Fruit fly (Drosophila melanogaster) whole organism, embryonic: ENCODE data around the gene CG14036.

Experiments used
- Ada2b ChIP-seq: fragments of 200-800 bp; sonication (Bioruptor generic); IDR thresholded peaks from 2 replicates; pipeline ENCODE4 v1.3.6; 2022; ENCODE audit warnings: missing biosample characterization, missing genetic modification characterization
- CG10147 ChIP-seq: fragments of 200-800 bp; sonication (Bioruptor generic); optimal IDR thresholded peaks from 2 replicates; lab custom pipeline; 2019; ENCODE audit warnings: missing biosample characterization, mild to moderate bottlenecking, missing genetic modification characterization, moderate library complexity
- CG11504 ChIP-seq: fragments of 200-800 bp; sonication (Bioruptor generic); optimal IDR thresholded peaks from 3 replicates; lab custom pipeline; 2019; ENCODE audit warnings: missing biosample characterization, mild to moderate bottlenecking, missing genetic modification characterization, moderate library complexity
- CG12219 ChIP-seq: fragments of 200-800 bp; sonication (Bioruptor generic); optimal IDR thresholded peaks from 3 replicates; lab custom pipeline; 2018; ENCODE audit warnings: missing biosample characterization, mild to moderate bottlenecking, missing genetic modification characterization
- CG12391 ChIP-seq: fragments of 200-800 bp; sonication (Bioruptor generic); optimal IDR thresholded peaks from 3 replicates; lab custom pipeline; 2018; ENCODE audit warnings: missing biosample characterization, mild to moderate bottlenecking, missing genetic modification characterization, moderate library complexity
- CG13424 ChIP-seq: fragments of 200-800 bp; sonication (Bioruptor generic); optimal IDR thresholded peaks from 2 replicates; lab custom pipeline; 2019; ENCODE audit warnings: missing biosample characterization, mild to moderate bottlenecking, missing genetic modification characterization, moderate library complexity
- CG13624 ChIP-seq: fragments of 200-800 bp; sonication (Bioruptor generic); optimal IDR thresholded peaks from 2 replicates; lab custom pipeline; 2016; ENCODE audit warnings: missing biosample characterization, missing genetic modification characterization
- CG14014 ChIP-seq: fragments of 200-800 bp; sonication (Bioruptor generic); IDR thresholded peaks from 2 replicates; pipeline ENCODE4 v1.3.6; 2022; ENCODE audit warnings: missing biosample characterization, missing genetic modification characterization
- CG16779 ChIP-seq: fragments of 200-800 bp; sonication (Bioruptor generic); IDR thresholded peaks from 2 replicates; pipeline ENCODE4 v1.3.6; 2022; ENCODE audit warnings: missing biosample characterization, missing genetic modification characterization
- CG17328 ChIP-seq: fragments of 200-800 bp; sonication (Bioruptor generic); IDR thresholded peaks from 2 replicates; pipeline ENCODE4 v1.3.6; 2022; ENCODE audit warnings: missing biosample characterization, missing genetic modification characterization
- CG2202 ChIP-seq: fragments of 200-800 bp; sonication (Bioruptor generic); optimal IDR thresholded peaks from 2 replicates; lab custom pipeline; 2018; ENCODE audit warnings: missing biosample characterization, mild to moderate bottlenecking, missing genetic modification characterization
- CG2875 ChIP-seq: fragments of 200-800 bp; sonication (Bioruptor generic); optimal IDR thresholded peaks from 2 replicates; lab custom pipeline; 2017; ENCODE audit warnings: missing biosample characterization, mild to moderate bottlenecking, missing genetic modification characterization, missing genetic modification reagents
- CG30431 ChIP-seq: fragments of 200-800 bp; sonication (Bioruptor generic); optimal IDR thresholded peaks from 2 replicates; lab custom pipeline; 2017; ENCODE audit warnings: missing biosample characterization, missing genetic modification characterization
- CG33213 ChIP-seq: fragments of 200-800 bp; sonication (Bioruptor generic); optimal IDR thresholded peaks from 3 replicates; lab custom pipeline; 2016; ENCODE audit warnings: missing biosample characterization, missing genetic modification characterization
- CG34224 ChIP-seq: fragments of 200-800 bp; sonication (Bioruptor generic); IDR thresholded peaks from 3 replicates; pipeline ENCODE4 v1.3.6; 2022; ENCODE audit warnings: missing biosample characterization, missing genetic modification characterization; ENCODE audit not compliant: partially characterized antibody
- CG34422 ChIP-seq: fragments of 200-800 bp; sonication (Bioruptor generic); IDR thresholded peaks from 3 replicates; pipeline ENCODE4 v1.3.6; 2022; ENCODE audit warnings: missing biosample characterization, missing genetic modification characterization
- CG4707 ChIP-seq: fragments of 200-800 bp; sonication (Bioruptor generic); optimal IDR thresholded peaks from 2 replicates; lab custom pipeline; 2018; ENCODE audit warnings: missing biosample characterization, mild to moderate bottlenecking, missing genetic modification characterization, moderate library complexity
- CG6689 ChIP-seq: fragments of 200-800 bp; sonication (Bioruptor generic); IDR thresholded peaks from 2 replicates; pipeline ENCODE4 v1.3.6; 2022; ENCODE audit warnings: missing biosample characterization, missing genetic modification characterization
- CG6854 ChIP-seq: fragments of 200-800 bp; sonication (Bioruptor generic); optimal IDR thresholded peaks from 3 replicates; lab custom pipeline; 2017; ENCODE audit warnings: missing biosample characterization, mild to moderate bottlenecking, missing genetic modification characterization
- CG7271 ChIP-seq: fragments of 200-800 bp; sonication (Bioruptor generic); optimal IDR thresholded peaks from 2 replicates; lab custom pipeline; 2018; ENCODE audit warnings: missing biosample characterization, mild to moderate bottlenecking, missing genetic modification characterization, moderate library complexity
- CG7928 ChIP-seq: fragments of 200-800 bp; sonication (Bioruptor generic); optimal IDR thresholded peaks from 2 replicates; lab custom pipeline; 2017; ENCODE audit warnings: missing biosample characterization, mild to moderate bottlenecking, missing genetic modification characterization
- CG8359 ChIP-seq: fragments of 200-800 bp; sonication (Bioruptor generic); optimal IDR thresholded peaks from 2 replicates; lab custom pipeline; 2017; ENCODE audit warnings: missing biosample characterization, mild to moderate bottlenecking, missing genetic modification characterization, borderline replicate concordance
- CG8924 ChIP-seq: fragments of 200-800 bp; optimal IDR thresholded peaks from 3 replicates; lab custom pipeline; 2019; ENCODE audit warnings: missing biosample characterization, mild to moderate bottlenecking, missing genetic modification characterization, moderate library complexity
- CkIIα-i1 ChIP-seq: fragments of 200-800 bp; sonication (Bioruptor generic); IDR thresholded peaks from 2 replicates; pipeline ENCODE4 v1.3.6; 2022; ENCODE audit warnings: missing biosample characterization, missing genetic modification characterization
- E2f1 ChIP-seq: fragments of 200-800 bp; sonication (Bioruptor generic); IDR thresholded peaks from 2 replicates; pipeline ENCODE4 v1.3.6; 2022; ENCODE audit warnings: missing biosample characterization, missing genetic modification characterization
- Ets65A ChIP-seq: fragments of 200-800 bp; sonication (Bioruptor generic); peaks from one replicate; lab custom pipeline; 2016; ENCODE audit warnings: missing biosample characterization, missing genetic modification characterization
- HLH3B ChIP-seq: fragments of 200-800 bp; sonication (Bioruptor generic); IDR thresholded peaks from 2 replicates; pipeline ENCODE4 v1.3.6; 2022; ENCODE audit warnings: missing biosample characterization, missing genetic modification characterization
- HLH4C ChIP-seq: fragments of 200-800 bp; sonication (Bioruptor generic); IDR thresholded peaks from 3 replicates; pipeline ENCODE4 v1.3.6; 2022; ENCODE audit warnings: missing biosample characterization, missing genetic modification characterization; ENCODE audit not compliant: partially characterized antibody
- MESR4 ChIP-seq: fragments of 200-800 bp; sonication (Bioruptor generic); optimal IDR thresholded peaks from 2 replicates; lab custom pipeline; 2018; ENCODE audit warnings: missing biosample characterization, mild to moderate bottlenecking, missing genetic modification characterization, moderate library complexity
- Max ChIP-seq: fragments of 200-800 bp; sonication (Bioruptor generic); optimal IDR thresholded peaks from 2 replicates; lab custom pipeline; 2016; ENCODE audit warnings: missing biosample characterization, mild to moderate bottlenecking, missing genetic modification characterization
- Mes4 ChIP-seq: fragments of 200-800 bp; sonication (Bioruptor generic); optimal IDR thresholded peaks from 2 replicates; lab custom pipeline; 2016; ENCODE audit warnings: missing biosample characterization, missing genetic modification characterization
- NC2β ChIP-seq: fragments of 200-800 bp; sonication (Bioruptor generic); optimal IDR thresholded peaks from 2 replicates; lab custom pipeline; 2016; ENCODE audit warnings: missing biosample characterization, missing genetic modification characterization
- Nf-YB ChIP-seq: fragments of 200-800 bp; sonication (Bioruptor generic); optimal IDR thresholded peaks from 3 replicates; lab custom pipeline; 2019; ENCODE audit warnings: missing biosample characterization, mild to moderate bottlenecking, missing genetic modification characterization, moderate library complexity
- Ravus ChIP-seq: fragments of 200-800 bp; sonication (Bioruptor generic); IDR thresholded peaks from 2 replicates; pipeline ENCODE4 v1.3.6; 2022; ENCODE audit warnings: missing biosample characterization, missing genetic modification characterization
- Xrp1 ChIP-seq: fragments of 200-800 bp; sonication (Bioruptor generic); IDR thresholded peaks from 2 replicates; pipeline ENCODE4 v1.3.6; 2022; ENCODE audit warnings: missing biosample characterization, missing genetic modification characterization
- az2 ChIP-seq: fragments of 200-800 bp; sonication (Bioruptor generic); optimal IDR thresholded peaks from 3 replicates; lab custom pipeline; 2016; ENCODE audit warnings: missing biosample characterization, missing genetic modification characterization
- corto ChIP-seq: fragments of 200-800 bp; sonication (Bioruptor generic); optimal IDR thresholded peaks from 2 replicates; lab custom pipeline; 2016; ENCODE audit warnings: missing biosample characterization, mild to moderate bottlenecking, missing genetic modification characterization, moderate library complexity
- dm ChIP-seq: fragments of 200-800 bp; sonication (Bioruptor generic); optimal IDR thresholded peaks from 3 replicates; lab custom pipeline; 2016; ENCODE audit warnings: missing biosample characterization, missing genetic modification characterization
- fu2 ChIP-seq: fragments of 200-800 bp; sonication (Bioruptor generic); optimal IDR thresholded peaks from 2 replicates; lab custom pipeline; 2016; ENCODE audit warnings: missing biosample characterization, missing genetic modification characterization
- grn ChIP-seq: fragments of 200-800 bp; sonication (Bioruptor generic); optimal IDR thresholded peaks from 3 replicates; lab custom pipeline; 2017; ENCODE audit warnings: missing biosample characterization, missing genetic modification characterization
- gsb ChIP-seq: fragments of 200-800 bp; sonication (Bioruptor generic); IDR thresholded peaks from 2 replicates; pipeline ENCODE4 v1.3.6; 2022; ENCODE audit warnings: missing biosample characterization, missing genetic modification characterization
- h ChIP-seq: fragments of >200 bp; optimal IDR thresholded peaks from 2 replicates; lab custom pipeline; 2017
- lola ChIP-seq, 3 experiments: fragments of >200 bp in 2 of 3; fragments of 200-800 bp in 1 of 3; sonication (Bioruptor generic) in 1 of 3; optimal IDR thresholded peaks; 2 replicates each; lab custom pipeline; 2017 to 2019; ENCODE audit warnings: missing biosample characterization in 3 of 3, missing genetic modification characterization in 3 of 3, mild to moderate bottlenecking in 1 of 3, moderate library complexity in 1 of 3
- luna ChIP-seq: fragments of 200-800 bp; sonication (Bioruptor generic); optimal IDR thresholded peaks from 2 replicates; lab custom pipeline; 2016; ENCODE audit warnings: missing biosample characterization, missing genetic modification characterization
- onecut ChIP-seq: fragments of 200-800 bp; sonication (Bioruptor generic); IDR thresholded peaks from 2 replicates; pipeline ENCODE4 v1.3.6; 2022; ENCODE audit warnings: missing biosample characterization, missing genetic modification characterization
- ro ChIP-seq: fragments of 200-800 bp; sonication (Bioruptor generic); IDR thresholded peaks from 2 replicates; pipeline ENCODE4 v1.3.6; 2022; ENCODE audit warnings: missing biosample characterization, missing genetic modification characterization
- slp2 ChIP-seq: fragments of 200-800 bp; sonication (Bioruptor generic); optimal IDR thresholded peaks from 2 replicates; lab custom pipeline; 2016; ENCODE audit warnings: missing biosample characterization, missing genetic modification characterization
- ssp ChIP-seq: fragments of 200-800 bp; sonication (Bioruptor generic); IDR thresholded peaks from 2 replicates; pipeline ENCODE4 v1.3.6; 2022; ENCODE audit warnings: missing biosample characterization, missing genetic modification characterization
- tup ChIP-seq: fragments of 200-800 bp; sonication (Bioruptor generic); optimal IDR thresholded peaks from 2 replicates; lab custom pipeline; 2016; ENCODE audit warnings: missing biosample characterization, mild to moderate bottlenecking, missing genetic modification characterization, moderate library complexity
- wor ChIP-seq: fragments of 200-800 bp; sonication (Bioruptor generic); IDR thresholded peaks from 2 replicates; pipeline ENCODE4 v1.3.6; 2022; ENCODE audit warnings: missing biosample characterization, missing genetic modification characterization

CG14036 gene

DNA sequence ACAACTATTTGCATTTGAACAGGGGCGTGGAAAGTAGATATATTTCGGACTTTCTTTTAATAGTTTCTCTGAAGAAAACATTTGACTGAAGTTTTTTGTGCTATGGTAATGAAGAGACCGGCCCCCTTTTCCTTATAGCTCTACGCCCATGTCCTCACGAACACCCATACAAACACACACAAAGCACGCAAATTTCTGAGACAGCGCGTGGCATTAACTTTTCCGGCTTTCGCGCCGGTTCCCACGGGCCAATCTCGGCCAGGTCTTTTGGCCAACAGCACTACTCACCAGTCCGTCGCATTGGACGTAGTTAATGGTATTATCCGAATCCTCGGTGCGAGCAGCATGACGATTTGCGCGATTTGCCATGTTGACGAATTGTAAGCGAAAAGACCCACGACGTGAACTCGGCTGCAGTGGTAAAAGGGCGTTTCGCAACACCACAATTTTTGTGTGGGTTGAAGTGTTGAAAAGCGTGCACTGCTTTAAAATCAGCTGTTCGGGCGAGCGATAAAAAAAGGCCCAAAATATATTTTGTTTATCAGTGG is 2.4 kb downstream of the CG14036 start, which contains the start of gene senju (continued):
- TF ChIP-seq h (no peak), wor (no peak), CG14014 (peak; percentile 83), CkIIα-i1 (no peak), luna (peak; percentile 46), CG7928 (GFP tag; lab: Kevin White, UChicago) (peak; percentile 32), CG17328 (GFP tag; lab: Robert Waterston, UW) (peak; percentile 92), CG10147 (GFP tag; lab: Kevin White, UChicago) (peak; percentile 64), CG7271 (tag; lab: Kevin White, UChicago) (no peak), CG8359 (GFP tag; lab: Kevin White, UChicago) (peak; percentile 63), Max (GFP tag; lab: Kevin White, UChicago) (peak; percentile 90), CG8924 (peak; percentile 82), MESR4 (peak; percentile 99), HLH4C (GFP tag; lab: Robert Waterston, UW) (0 out of 3 replicates have a peak, but pooled peaks have one; percentile 27), HLH3B (GFP tag; lab: Robert Waterston, UW) (peak; percentile 78), Ets65A (GFP tag; lab: Kevin White, UChicago) (peak; percentile 96), E2f1 (GFP tag; lab: Robert Waterston, UW) (peak; percentile 74), CG13424 (tag; lab: Kevin White, UChicago) (peak; percentile 80), CG16779 (GFP tag; lab: Robert Waterston, UW) (peak; percentile 53), CG12391 (tag; lab: Kevin White, UChicago) (peak; percentile 83), CG30431 (GFP tag; lab: Kevin White, UChicago) (peak; percentile 72), CG13624 (GFP tag; lab: Kevin White, UChicago) (peak; percentile 89), fu2 (GFP tag; lab: Kevin White, UChicago) (peak; percentile 88), ro (peak; percentile 43; the same call in 1 of the 2 replicates), lola (GFP tag; optimal IDR thresholded peaks at IDR 0.05; lab: Kevin White, UChicago) (peak in 1 of 3 experiments; percentile 57), grn (GFP tag; lab: Kevin White, UChicago) (peak; percentile 48), CG6689 (GFP tag; lab: Robert Waterston, UW) (peak; percentile 73), Mes4 (GFP tag; lab: Kevin White, UChicago) (peak; percentile 70), slp2 (GFP tag; lab: Kevin White, UChicago) (peak; percentile 51), ssp (peak; percentile 62), Ada2b (GFP tag; lab: Robert Waterston, UW) (peak; percentile 81), onecut (peak; percentile 84), CG4707 (GFP tag; lab: Kevin White, UChicago) (peak; percentile 65), NC2β (GFP tag; lab: Kevin White, UChicago) (peak; percentile 82), CG34422 (GFP tag; lab: Robert Waterston, UW) (peak; percentile 94), CG33213 (GFP tag; lab: Kevin White, UChicago) (peak; percentile 81), az2 (GFP tag; lab: Kevin White, UChicago) (peak; percentile 88), CG2875 (GFP tag; lab: Kevin White, UChicago) (peak; percentile 80), tup (GFP tag; lab: Kevin White, UChicago) (no peak), CG12219 (peak; percentile 71), corto (GFP tag; lab: Kevin White, UChicago) (peak; percentile 54), CG34224 (GFP tag; lab: Robert Waterston, UW) (peak; percentile 63; the same call in 2 of the 3 replicates), CG6854 (GFP tag; lab: Kevin White, UChicago) (peak; percentile 75), Xrp1 (GFP tag; lab: Robert Waterston, UW) (peak; percentile 81; the same call in 1 of the 2 replicates), Ravus (GFP tag; lab: Robert Waterston, UW) (no peak; the same call in 1 of the 2 replicates), CG2202 (tag; lab: Kevin White, UChicago) (peak; percentile 77), CG11504 (peak; percentile 76), Nf-YB (GFP tag; lab: Kevin White, UChicago) (peak; percentile 58), gsb (GFP tag; lab: Robert Waterston, UW) (no peak; the same call in none of the 2 replicates), dm (GFP tag; lab: Kevin White, UChicago) (peak; percentile 95)
